Worm (Caenorhabditis elegans): ENCODE data around the gene arrd-24.

arrd-24 gene

ce11 chrX:14016698-14017097 is 36.4 kb upstream of the arrd-24 start:
- TF ChIP-seq mab-5 (tag; optimal IDR thresholded peaks at IDR 0.05) (no peak), nhr-237 (tag; optimal IDR thresholded peaks at IDR 0.05) (no peak), nhr-28 (tag; optimal IDR thresholded peaks at IDR 0.05) (no peak), bed-3 (GFP tag; optimal IDR thresholded peaks at IDR 0.05) (no peak), mls-2 (tag; optimal IDR thresholded peaks at IDR 0.05) (peak; percentile 35), ceh-39 (tag; optimal IDR thresholded peaks at IDR 0.05) (no peak), lsy-2 (tag; optimal IDR thresholded peaks at IDR 0.05) (peak; percentile 18), mep-1 (tag; optimal IDR thresholded peaks at IDR 0.05) (no peak), ces-1 (GFP tag; optimal IDR thresholded peaks at IDR 0.05) (peak; percentile 87), nhr-12 (tag; optimal IDR thresholded peaks at IDR 0.05) (no peak), M03D4.4 (tag; optimal IDR thresholded peaks at IDR 0.05) (peak; percentile 3), elt-1 (tag; optimal IDR thresholded peaks at IDR 0.05; ENCODE audit: borderline replicate concordance, insufficient read depth) (no peak), unc-62 (GFP tag; optimal IDR thresholded peaks at IDR 0.05) (peak; percentile 96), pha-4 (tag; optimal IDR thresholded peaks at IDR 0.05) (no peak), lin-32 (GFP tag; optimal IDR thresholded peaks at IDR 0.05) (peak; percentile 50), lin-13 (tag; optimal IDR thresholded peaks at IDR 0.05) (no peak), cnd-1 (tag; optimal IDR thresholded peaks at IDR 0.05) (peak; percentile 91), zip-8 (tag; optimal IDR thresholded peaks at IDR 0.05) (no peak), elt-3 (tag; optimal IDR thresholded peaks at IDR 0.05) (no peak), drap-1 (GFP tag; optimal IDR thresholded peaks at IDR 0.05) (no peak), ham-2 (GFP tag; optimal IDR thresholded peaks at IDR 0.05) (no peak), unc-120 (tag; optimal IDR thresholded peaks at IDR 0.05; ENCODE audit: poor library complexity, severe bottlenecking) (peak; percentile 81), nhr-76 (tag; optimal IDR thresholded peaks at IDR 0.05) (no peak), ztf-11 (tag; optimal IDR thresholded peaks at IDR 0.05) (peak; percentile 38), snpc-4 (tag; optimal IDR thresholded peaks at IDR 0.05) (no peak), sptf-1 (tag; optimal IDR thresholded peaks at IDR 0.05) (no peak), nhr-2 (tag; optimal IDR thresholded peaks at IDR 0.05) (no peak), ceh-83 (GFP tag; optimal IDR thresholded peaks at IDR 0.05) (no peak), flh-1 (GFP tag; optimal IDR thresholded peaks at IDR 0.05) (no peak), hlh-1 (tag; optimal IDR thresholded peaks at IDR 0.05) (peak; percentile 99), sem-2 (GFP tag; optimal IDR thresholded peaks at IDR 0.05) (no peak), ceh-43 (GFP tag; optimal IDR thresholded peaks at IDR 0.05) (no peak), tbx-8 (GFP tag; optimal IDR thresholded peaks at IDR 0.05) (no peak), blmp-1 (tag; optimal IDR thresholded peaks at IDR 0.05) (no peak), unc-39 (tag; optimal IDR thresholded peaks at IDR 0.05) (no peak)

- TF ChIP-seq elt-1 (tag; optimal IDR thresholded peaks at IDR 0.05; ENCODE audit: borderline replicate concordance, insufficient read depth), result no peak
- TF ChIP-seq nhr-2 (tag; optimal IDR thresholded peaks at IDR 0.05), result no peak
- peak; percentile 85 for TF ChIP-seq ceh-83 (GFP tag; optimal IDR thresholded peaks at IDR 0.05)
- peak; percentile 78 for TF ChIP-seq ceh-43 (GFP tag; optimal IDR thresholded peaks at IDR 0.05)
- peak; percentile 27 for TF ChIP-seq hlh-1 (tag; optimal IDR thresholded peaks at IDR 0.05)
- peak; percentile 61 for TF ChIP-seq lin-32 (GFP tag; optimal IDR thresholded peaks at IDR 0.05)
- TF ChIP-seq ces-1 (GFP tag; optimal IDR thresholded peaks at IDR 0.05), result peak; percentile 62
- no peak for TF ChIP-seq zip-8 (tag; optimal IDR thresholded peaks at IDR 0.05)
- no peak for TF ChIP-seq ztf-11 (tag; optimal IDR thresholded peaks at IDR 0.05)
- no peak for TF ChIP-seq ceh-39 (tag; optimal IDR thresholded peaks at IDR 0.05)
- peak; percentile 99 for TF ChIP-seq unc-120 (tag; optimal IDR thresholded peaks at IDR 0.05; ENCODE audit: poor library complexity, severe bottlenecking)
- no peak for TF ChIP-seq nhr-76 (tag; optimal IDR thresholded peaks at IDR 0.05)
- peak; percentile 48 for TF ChIP-seq nhr-12 (tag; optimal IDR thresholded peaks at IDR 0.05)
- TF ChIP-seq flh-1 (GFP tag; optimal IDR thresholded peaks at IDR 0.05), result peak; percentile 66
- peak; percentile 79 for TF ChIP-seq bed-3 (GFP tag; optimal IDR thresholded peaks at IDR 0.05)
- no peak for TF ChIP-seq snpc-4 (tag; optimal IDR thresholded peaks at IDR 0.05)
- peak; percentile 20 for TF ChIP-seq nhr-237 (tag; optimal IDR thresholded peaks at IDR 0.05)
- TF ChIP-seq mls-2 (tag; optimal IDR thresholded peaks at IDR 0.05), result peak; percentile 88
- TF ChIP-seq sem-2 (GFP tag; optimal IDR thresholded peaks at IDR 0.05), result peak; percentile 66
- peak; percentile 40 for TF ChIP-seq nhr-28 (tag; optimal IDR thresholded peaks at IDR 0.05)
- peak; percentile 64 for TF ChIP-seq pha-4 (tag; optimal IDR thresholded peaks at IDR 0.05)
- TF ChIP-seq lin-13 (tag; optimal IDR thresholded peaks at IDR 0.05), result no peak
- TF ChIP-seq blmp-1 (tag; optimal IDR thresholded peaks at IDR 0.05), result no peak
- TF ChIP-seq elt-3 (tag; optimal IDR thresholded peaks at IDR 0.05), result no peak
- peak; percentile 81 for TF ChIP-seq cnd-1 (tag; optimal IDR thresholded peaks at IDR 0.05)
- TF ChIP-seq lsy-2 (tag; optimal IDR thresholded peaks at IDR 0.05), result peak; percentile 1
- TF ChIP-seq sptf-1 (tag; optimal IDR thresholded peaks at IDR 0.05), result peak; percentile 93
- TF ChIP-seq unc-62 (GFP tag; optimal IDR thresholded peaks at IDR 0.05), result peak; percentile 34
- peak; percentile 23 for TF ChIP-seq tbx-8 (GFP tag; optimal IDR thresholded peaks at IDR 0.05)
- peak; percentile 91 for TF ChIP-seq drap-1 (GFP tag; optimal IDR thresholded peaks at IDR 0.05)
- TF ChIP-seq ham-2 (GFP tag; optimal IDR thresholded peaks at IDR 0.05), result peak; percentile 92
- TF ChIP-seq unc-39 (tag; optimal IDR thresholded peaks at IDR 0.05), result no peak
- peak; percentile 78 for TF ChIP-seq mep-1 (tag; optimal IDR thresholded peaks at IDR 0.05)
- TF ChIP-seq M03D4.4 (tag; optimal IDR thresholded peaks at IDR 0.05), result peak; percentile 87
- TF ChIP-seq mab-5 (tag; optimal IDR thresholded peaks at IDR 0.05), result peak; percentile 47
Observed at ce11 chrX:14015808-14016207, 35.5 kb upstream of the arrd-24 start.
